Worm (Caenorhabditis elegans) whole organism, early embryonic: ENCODE results near the gene C02E7.6.

Source experiments
- B0310.2 ChIP-seq: sonication (generic microtip); optimal IDR thresholded peaks from 2 replicates; lab custom pipeline; 2016; ENCODE audit warnings: mild to moderate bottlenecking, missing genetic modification characterization, missing compliant biosample characterization
- scrt-1 ChIP-seq: fragments of 200-800 bp; sonication (Bioruptor generic); IDR thresholded peaks from 2 replicates; pipeline ENCODE4 v1.3.6; 2022; ENCODE audit warnings: missing genetic modification characterization, missing compliant biosample characterization
- sea-1 ChIP-seq: fragments of 200-800 bp; sonication (Bioruptor generic); conservative IDR thresholded peaks from 2 replicates; pipeline ENCODE4 v1.3.6; 2022; ENCODE audit warnings: missing genetic modification characterization, missing compliant biosample characterization
- tbx-37 ChIP-seq: fragments of 200-800 bp; sonication (Bioruptor generic); conservative IDR thresholded peaks from 2 replicates; pipeline ENCODE4 v1.3.6; 2022; ENCODE audit warnings: missing genetic modification reagents, missing genetic modification characterization, missing compliant biosample characterization

ce11 chrV:4913853-4914252 lies 5.2 kb upstream of the C02E7.6 start:
- TF ChIP-seq sea-1 (GFP tag; lab: Robert Waterston, UW): no peak
- no peak for TF ChIP-seq B0310.2
- TF ChIP-seq scrt-1 (GFP tag; lab: Robert Waterston, UW): no peak
- TF ChIP-seq tbx-37 (GFP tag; lab: Robert Waterston, UW): no peak
